Fruit fly (Drosophila melanogaster) whole organism, wandering third instar larva: Measurements from ENCODE around the gene kuk.

Experiments used
- Abd-B ChIP-seq: fragments of >200 bp; optimal IDR thresholded peaks from 2 replicates; lab custom pipeline; 2017; ENCODE audit warnings: missing biosample characterization, missing genetic modification characterization
- CG32264 ChIP-seq: fragments of 200-800 bp; sonication (Bioruptor generic); optimal IDR thresholded peaks from 2 replicates; lab custom pipeline; 2016; ENCODE audit warnings: missing biosample characterization, missing genetic modification characterization
- CG9705 ChIP-seq: fragments of 200-800 bp; sonication (Bioruptor generic); optimal IDR thresholded peaks from 2 replicates; lab custom pipeline; 2018; ENCODE audit warnings: missing biosample characterization, mild to moderate bottlenecking, missing genetic modification characterization
- CrebA ChIP-seq: fragments of 200-800 bp; sonication (Bioruptor generic); optimal IDR thresholded peaks from 2 replicates; lab custom pipeline; 2016; ENCODE audit warnings: missing biosample characterization, mild to moderate bottlenecking, missing genetic modification characterization, borderline replicate concordance
- Dfd ChIP-seq: fragments of >200 bp; optimal IDR thresholded peaks from 2 replicates; lab custom pipeline; 2017; ENCODE audit warnings: missing biosample characterization, missing genetic modification characterization
- Dif ChIP-seq: fragments of 200-275, 200-300 bp; sonication (Bioruptor generic); optimal IDR thresholded peaks from 2 replicates; lab custom pipeline; 2018; ENCODE audit warnings: missing biosample characterization, missing genetic modification characterization; ENCODE audit not compliant: partially characterized antibody
- GATAd ChIP-seq: sonication (Bioruptor generic); optimal IDR thresholded peaks from 2 replicates; lab custom pipeline; 2016; ENCODE audit warnings: missing biosample characterization, missing genetic modification characterization
- HLH106 ChIP-seq: fragments of 200-800 bp; optimal IDR thresholded peaks from 3 replicates; lab custom pipeline; 2019; ENCODE audit warnings: missing biosample characterization, mild to moderate bottlenecking, missing genetic modification characterization, moderate library complexity
- Hnf4 ChIP-seq: fragments of 200-800 bp; sonication (Bioruptor generic); optimal IDR thresholded peaks from 2 replicates; lab custom pipeline; 2016; ENCODE audit warnings: missing biosample characterization, mild to moderate bottlenecking, missing genetic modification characterization
- Hr78 ChIP-seq: fragments of >200 bp; optimal IDR thresholded peaks from 2 replicates; lab custom pipeline; 2017; ENCODE audit warnings: missing biosample characterization, missing genetic modification characterization
- Hr83 ChIP-seq: fragments of 200-300 bp; sonication (Bioruptor generic); optimal IDR thresholded peaks from 2 replicates; lab custom pipeline; 2016; ENCODE audit warnings: missing biosample characterization, mild to moderate bottlenecking, missing genetic modification characterization, moderate library complexity; ENCODE audit not compliant: poor library complexity, severe bottlenecking
- Jra ChIP-seq: sonication (Bioruptor generic); optimal IDR thresholded peaks from 2 replicates; lab custom pipeline; 2016; ENCODE audit warnings: missing biosample characterization, missing genetic modification characterization
- Mio ChIP-seq: sonication (Bioruptor generic); optimal IDR thresholded peaks from 2 replicates; lab custom pipeline; 2016; ENCODE audit warnings: missing biosample characterization, missing genetic modification characterization
- Myc ChIP-seq: fragments of >200 bp; optimal IDR thresholded peaks from 2 replicates; lab custom pipeline; 2017
- N ChIP-seq: fragments of >200 bp; optimal IDR thresholded peaks from 2 replicates; lab custom pipeline; 2018; ENCODE audit warnings: missing biosample characterization, missing external identifiers, missing genetic modification characterization
- OdsH ChIP-seq: fragments of 200-800 bp; sonication (Bioruptor generic); optimal IDR thresholded peaks from 2 replicates; lab custom pipeline; 2016; ENCODE audit warnings: missing biosample characterization, mild to moderate bottlenecking, missing genetic modification characterization
- Rel ChIP-seq, 2 experiments: fragments of 200-800 bp; sonication (Bioruptor generic) in 1 of 2; optimal IDR thresholded peaks; 2 replicates in 1 of 2; 3 replicates in 1 of 2; lab custom pipeline; 2016 to 2019; ENCODE audit warnings: mild to moderate bottlenecking in 2 of 2, missing biosample characterization in 2 of 2, missing genetic modification characterization in 2 of 2, moderate library complexity in 1 of 2
- Sp1 ChIP-seq: fragments of 200-800 bp; sonication (Bioruptor generic); optimal IDR thresholded peaks from 3 replicates; lab custom pipeline; 2019; ENCODE audit warnings: missing biosample characterization, mild to moderate bottlenecking, missing genetic modification characterization, moderate library complexity
- Vsx2 ChIP-seq: fragments of 200-300, 225-300 bp; sonication (Bioruptor generic); optimal IDR thresholded peaks from 2 replicates; lab custom pipeline; 2018; ENCODE audit warnings: missing biosample characterization, missing genetic modification characterization; ENCODE audit not compliant: partially characterized antibody
- br ChIP-seq: fragments of 200-800 bp; sonication (Bioruptor generic); optimal IDR thresholded peaks from 2 replicates; lab custom pipeline; 2016; ENCODE audit warnings: missing biosample characterization, missing genetic modification characterization
- brk ChIP-seq: fragments of 200-800 bp; sonication (Bioruptor generic); optimal IDR thresholded peaks from 2 replicates; lab custom pipeline; 2016; ENCODE audit warnings: missing biosample characterization, mild to moderate bottlenecking, missing genetic modification characterization
- dl ChIP-seq, 2 experiments: fragments of 175-275, 200-275 bp in 1 of 2; fragments of 200-275 bp in 1 of 2; sonication (Bioruptor generic); optimal IDR thresholded peaks; lab custom pipeline; 2018; ENCODE audit warnings: mild to moderate bottlenecking in 2 of 2, missing biosample characterization in 2 of 2, missing genetic modification characterization in 2 of 2, moderate library complexity in 2 of 2; ENCODE audit not compliant: partially characterized antibody in 2 of 2, insufficient read depth in 1 of 2
- dmrt93B ChIP-seq: fragments of 200-800 bp; sonication (Bioruptor generic); optimal IDR thresholded peaks from 2 replicates; lab custom pipeline; 2018; ENCODE audit warnings: missing biosample characterization, mild to moderate bottlenecking, missing genetic modification characterization
- dsf ChIP-seq: sonication (Bioruptor generic); optimal IDR thresholded peaks from 2 replicates; lab custom pipeline; 2016; ENCODE audit warnings: missing biosample characterization, missing genetic modification characterization, borderline replicate concordance
- ey ChIP-seq: fragments of 200-800 bp; sonication (Bioruptor generic); optimal IDR thresholded peaks from 2 replicates; lab custom pipeline; 2016; ENCODE audit warnings: missing biosample characterization, missing genetic modification characterization
- foxo ChIP-seq, 2 experiments: fragments of 200-800 bp; sonication (Bioruptor generic); optimal IDR thresholded peaks; 2 replicates in 1 of 2; 3 replicates in 1 of 2; lab custom pipeline; 2016 to 2017; ENCODE audit warnings: missing biosample characterization in 2 of 2, missing genetic modification characterization in 2 of 2
- fru ChIP-seq: fragments of 200-800 bp; sonication (Bioruptor generic); optimal IDR thresholded peaks from 3 replicates; lab custom pipeline; 2016; ENCODE audit warnings: missing biosample characterization, mild to moderate bottlenecking, missing genetic modification characterization
- h ChIP-seq: fragments of 200-800 bp; sonication (Bioruptor generic); optimal IDR thresholded peaks from 3 replicates; lab custom pipeline; 2016; ENCODE audit warnings: missing biosample characterization, mild to moderate bottlenecking, missing genetic modification characterization
- jim ChIP-seq: fragments of 175-275, 200-325 bp; sonication (Bioruptor generic); optimal IDR thresholded peaks from 2 replicates; lab custom pipeline; 2016; ENCODE audit warnings: missing biosample characterization, mild to moderate bottlenecking, missing genetic modification characterization
- lola ChIP-seq: fragments of >200 bp; optimal IDR thresholded peaks from 2 replicates; lab custom pipeline; 2017; ENCODE audit warnings: missing biosample characterization, missing genetic modification characterization
- pan ChIP-seq: fragments of >200 bp; optimal IDR thresholded peaks from 2 replicates; lab custom pipeline; 2017
- psq ChIP-seq: fragments of 200-800 bp; sonication (Bioruptor generic); optimal IDR thresholded peaks from 3 replicates; lab custom pipeline; 2017; ENCODE audit warnings: missing biosample characterization, mild to moderate bottlenecking, missing genetic modification characterization, moderate library complexity
- rgr ChIP-seq: fragments of 200-800 bp; sonication (Bioruptor generic); optimal IDR thresholded peaks from 3 replicates; lab custom pipeline; 2016; ENCODE audit warnings: missing biosample characterization, mild to moderate bottlenecking, missing genetic modification characterization
- sage ChIP-seq: fragments of 200-800 bp; sonication (Bioruptor generic); optimal IDR thresholded peaks from 2 replicates; lab custom pipeline; 2016; ENCODE audit warnings: missing biosample characterization, mild to moderate bottlenecking, missing genetic modification characterization
- sv ChIP-seq: fragments of 200-800 bp; sonication (Bioruptor generic); optimal IDR thresholded peaks from 3 replicates; lab custom pipeline; 2016; ENCODE audit warnings: missing biosample characterization, missing genetic modification characterization
- tai ChIP-seq: sonication (Bioruptor generic); optimal IDR thresholded peaks from 2 replicates; lab custom pipeline; 2016; ENCODE audit warnings: missing biosample characterization, missing genetic modification characterization
- usp ChIP-seq: fragments of >200 bp; optimal IDR thresholded peaks from 2 replicates; lab custom pipeline; 2017; ENCODE audit warnings: missing biosample characterization, missing genetic modification characterization
- woc ChIP-seq: sonication (Bioruptor generic); optimal IDR thresholded peaks from 2 replicates; lab custom pipeline; 2016; ENCODE audit warnings: missing biosample characterization, mild to moderate bottlenecking, missing genetic modification characterization

The kuk gene

DNA sequence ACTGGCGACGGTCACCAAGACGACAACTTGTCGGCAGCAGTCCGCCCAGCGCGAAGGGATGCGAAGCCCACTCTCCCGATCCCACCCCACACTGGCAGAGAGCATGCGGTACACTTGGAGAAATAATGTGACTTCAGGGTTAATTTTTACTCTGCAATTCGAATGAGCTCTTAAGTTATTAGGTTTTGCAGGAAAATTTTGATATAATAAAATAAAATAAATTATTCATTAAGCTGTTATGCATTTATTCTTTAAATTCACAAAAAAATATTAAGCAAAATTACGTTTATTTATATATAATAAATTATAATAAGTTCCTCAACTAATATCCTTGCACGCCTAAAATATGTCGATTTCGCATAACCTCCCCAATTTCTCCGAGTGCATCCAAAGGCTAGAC lies 31.2 kb upstream of the kuk start:
- TF ChIP-seq foxo (GFP tag; optimal IDR thresholded peaks at IDR 0.05; lab: Kevin White, UChicago) (peak in 1 of 2 experiments; percentile 4), fru (GFP tag; lab: Kevin White, UChicago) (no peak), rgr (GFP tag; lab: Kevin White, UChicago) (peak; percentile 18), sv (no peak), dsf (GFP tag; lab: Kevin White, UChicago) (no peak), OdsH (GFP tag; lab: Kevin White, UChicago) (no peak), Vsx2 (GFP tag; lab: Kevin White, UChicago) (no peak), sage (GFP tag; lab: Kevin White, UChicago) (no peak), Mio (GFP tag; lab: Kevin White, UChicago) (no peak)
- TF ChIP-seq, all 38 proteins: peak for 2

DNA sequence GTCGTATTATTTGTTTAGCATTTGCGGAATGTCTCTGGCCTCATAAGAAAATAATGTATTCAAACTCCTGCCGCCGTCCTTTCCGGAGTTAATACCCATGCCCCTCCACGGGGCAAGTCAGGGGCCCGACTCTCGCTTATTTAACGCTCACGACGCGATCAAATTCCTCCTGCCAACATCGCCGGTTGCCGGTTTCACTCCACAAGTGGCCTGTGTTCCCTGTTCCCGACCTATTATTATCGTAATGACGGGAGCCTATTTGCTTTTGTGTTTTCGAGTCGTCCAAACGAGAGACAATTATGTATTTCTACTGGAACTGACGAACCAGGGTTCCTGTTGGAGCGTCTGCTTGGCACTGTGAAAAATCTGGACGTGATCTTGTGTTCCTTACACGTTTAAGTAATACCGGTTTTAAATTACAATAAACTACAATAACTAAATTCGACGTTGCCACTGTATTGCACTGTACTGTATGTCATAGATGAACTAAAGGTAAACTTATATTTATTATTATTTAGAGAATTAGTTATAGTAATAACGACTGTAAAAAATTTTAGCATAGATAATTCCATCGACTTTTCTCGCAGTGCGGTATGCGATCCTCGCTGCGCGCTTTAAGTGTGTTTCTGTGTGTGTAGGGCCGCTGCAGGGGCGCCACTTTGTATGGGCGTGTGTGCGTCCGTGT lies 27.4 kb upstream of the kuk start:
- TF ChIP-seq Vsx2 (GFP tag; lab: Kevin White, UChicago) (no peak), Jra (GFP tag; lab: Kevin White, UChicago) (no peak), OdsH (GFP tag; lab: Kevin White, UChicago) (peak; percentile 79), usp (GFP tag; lab: Kevin White, UChicago) (no peak), GATAd (GFP tag; lab: Kevin White, UChicago) (no peak), Hnf4 (GFP tag; lab: Kevin White, UChicago) (peak; percentile 59), N (GFP tag; lab: Kevin White, UChicago) (no peak), Dfd (no peak), Myc (lab: Kevin White, UChicago) (no peak), tai (GFP tag; lab: Kevin White, UChicago) (peak; percentile 34), dsf (GFP tag; lab: Kevin White, UChicago) (no peak), sv (peak; percentile 33), fru (GFP tag; lab: Kevin White, UChicago) (peak; percentile 71), woc (GFP tag; lab: Kevin White, UChicago) (peak; percentile 78), Hr78 (GFP tag; lab: Kevin White, UChicago) (no peak), br (GFP tag; lab: Kevin White, UChicago) (peak; percentile 71), sage (GFP tag; lab: Kevin White, UChicago) (peak; percentile 59), brk (GFP tag; lab: Kevin White, UChicago) (peak; percentile 69), Mio (GFP tag; lab: Kevin White, UChicago) (no peak), CG32264 (GFP tag; lab: Kevin White, UChicago) (peak; percentile 46), rgr (GFP tag; lab: Kevin White, UChicago) (peak; percentile 66), lola (GFP tag; lab: Kevin White, UChicago) (no peak), CrebA (GFP tag; lab: Kevin White, UChicago) (no peak), h (GFP tag; lab: Kevin White, UChicago) (peak; percentile 84), psq (peak; percentile 62), Hr83 (GFP tag; lab: Kevin White, UChicago) (no peak), dl (GFP tag; optimal IDR thresholded peaks at IDR 0.05; lab: Kevin White, UChicago; ENCODE audit: insufficient read depth in 1 of 2, partially characterized antibody in 2 of 2) (no peak), dmrt93B (GFP tag; lab: Kevin White, UChicago) (peak; percentile 61), Rel (GFP tag; optimal IDR thresholded peaks at IDR 0.05; lab: Kevin White, UChicago) (peak; percentile 34), Rel (tag; optimal IDR thresholded peaks at IDR 0.05; lab: Kevin White, UChicago) (peak; percentile 39), ey (GFP tag; lab: Kevin White, UChicago) (peak; percentile 72), jim (no peak), pan (lab: Kevin White, UChicago) (no peak), HLH106 (tag; lab: Kevin White, UChicago) (peak; percentile 88), Sp1 (peak; percentile 80), CG9705 (peak; percentile 74), Abd-B (GFP tag; lab: Kevin White, UChicago) (no peak), foxo (GFP tag; optimal IDR thresholded peaks at IDR 0.05; lab: Kevin White, UChicago) (peak in 1 of 2 experiments; percentile 63), Dif (GFP tag; lab: Kevin White, UChicago) (no peak)
